Fruit fly (Drosophila melanogaster): ENCODE data around the gene CG11841.

DNA sequence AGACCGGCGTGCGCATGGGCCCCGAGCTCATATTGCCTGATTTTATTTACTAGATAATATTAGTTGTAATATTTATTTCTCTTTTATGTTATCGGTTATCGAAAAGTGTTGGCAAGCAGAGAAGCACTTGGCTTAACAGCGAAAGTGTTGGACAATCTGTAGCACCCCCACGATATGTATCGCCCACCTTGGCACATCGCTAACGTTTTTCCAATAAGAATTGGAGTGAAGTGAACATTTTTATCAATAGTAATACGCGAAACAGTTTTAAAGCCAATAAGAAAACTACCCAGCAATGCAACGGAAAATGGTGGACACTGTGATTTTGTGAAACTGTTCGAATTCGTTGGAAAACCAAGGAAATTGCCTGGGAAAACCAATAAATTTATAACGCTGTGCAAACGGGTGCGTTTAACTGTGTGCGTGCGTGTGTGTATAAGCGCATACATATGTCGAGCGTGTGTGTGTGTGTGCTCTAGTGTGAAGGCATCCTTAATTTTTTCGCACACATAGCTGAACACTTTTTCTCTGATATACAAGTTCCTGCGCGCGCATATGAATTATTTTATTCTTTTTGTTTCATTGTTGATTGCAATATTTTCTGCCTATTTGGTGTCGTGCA lies 11.8 kb upstream of the CG11841 start, which contains the start of the genes Slu7 and Pkc98E:
- TF ChIP-seq usp (GFP tag; optimal IDR thresholded peaks at IDR 0.05) (no peak), pan (optimal IDR thresholded peaks at IDR 0.05) (no peak), psq (optimal IDR thresholded peaks at IDR 0.05) (no peak), EcR (GFP tag; optimal IDR thresholded peaks at IDR 0.05) (no peak), Dll (optimal IDR thresholded peaks at IDR 0.05) (no peak), CG8478 (optimal IDR thresholded peaks at IDR 0.05) (peak; percentile 46)

Data from whole organism.